Fruit fly (Drosophila melanogaster): ENCODE measurements around the gene CG8087.

DNA sequence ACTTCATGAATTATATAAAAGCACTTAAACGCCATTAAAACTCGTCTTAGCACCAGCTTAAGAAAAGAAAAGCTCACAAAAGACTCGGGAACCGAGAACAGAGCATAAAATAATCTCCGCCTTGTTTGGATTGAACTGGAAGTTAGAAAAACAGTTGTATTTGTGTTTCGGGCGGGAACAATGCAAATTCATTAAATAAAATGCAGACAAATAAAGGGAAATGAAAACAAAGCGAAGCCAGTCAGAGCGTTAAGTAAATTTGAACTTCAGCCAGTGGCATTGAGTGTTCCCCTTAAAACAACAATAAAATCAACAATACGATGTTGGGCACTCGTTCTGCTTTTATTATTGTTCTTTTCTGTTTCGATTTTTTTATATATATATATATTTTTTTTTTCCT lies 37.9 kb downstream of the CG8087 start:
- no peak for TF ChIP-seq cic (GFP tag; optimal IDR thresholded peaks at IDR 0.05)
- TF ChIP-seq tj (GFP tag; optimal IDR thresholded peaks at IDR 0.05), result no peak
- TF ChIP-seq Mnt (GFP tag; optimal IDR thresholded peaks at IDR 0.05), result no peak
